Fruit fly (Drosophila melanogaster) whole organism: ENCODE data around the gene CG14455.

Source experiments
- CG8478 ChIP-seq: fragments of >200 bp; optimal IDR thresholded peaks from 2 replicates; lab custom pipeline; 2018; ENCODE audit warnings: inconsistent platforms
- Dll ChIP-seq: fragments of >200 bp; optimal IDR thresholded peaks from 2 replicates; lab custom pipeline; 2017
- EcR ChIP-seq, 2 experiments: fragments of >200 bp; optimal IDR thresholded peaks; 2 replicates each; lab custom pipeline; 2017; ENCODE audit warnings: missing biosample characterization in 2 of 2, missing genetic modification characterization in 2 of 2, missing genetic modification reagents in 2 of 2
- pan ChIP-seq: fragments of >200 bp; optimal IDR thresholded peaks from 2 replicates; lab custom pipeline; 2017
- psq ChIP-seq: fragments of >200 bp; optimal IDR thresholded peaks from 2 replicates; lab custom pipeline; 2017
- usp ChIP-seq: fragments of >200 bp; optimal IDR thresholded peaks from 2 replicates; lab custom pipeline; 2017; ENCODE audit warnings: missing biosample characterization, missing genetic modification characterization, mixed read lengths

DNA sequence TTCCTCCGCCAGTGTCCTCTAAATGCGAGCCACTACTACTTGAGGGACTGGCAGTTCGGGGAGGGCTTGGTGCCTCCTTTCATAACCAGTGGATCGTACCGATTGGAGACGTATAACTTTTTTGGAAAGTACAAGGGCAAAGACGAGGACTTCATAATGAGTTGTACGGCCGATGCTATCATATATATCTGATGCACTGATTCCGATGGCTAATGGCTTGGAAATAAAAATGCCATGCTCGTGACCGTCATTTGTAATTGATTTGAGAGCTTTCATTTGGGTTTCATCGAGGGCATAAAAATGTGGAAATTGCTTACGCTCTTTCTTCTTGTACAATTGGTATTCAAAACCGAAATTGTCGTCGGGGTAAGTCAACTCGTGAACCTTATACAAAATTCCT, 37.8 kb downstream of the CG14455 start, which contains the start of gene CG33771:
- TF ChIP-seq psq: no peak
- no peak for TF ChIP-seq usp
- TF ChIP-seq EcR (GFP tag; optimal IDR thresholded peaks at IDR 0.05; lab: Kevin White, UChicago): no peak
- no peak for TF ChIP-seq pan (lab: Kevin White, UChicago)
- no peak for TF ChIP-seq Dll (lab: Kevin White, UChicago)
- no peak for TF ChIP-seq CG8478 (lab: Kevin White, UChicago)
